Fruit fly (Drosophila melanogaster) whole organism, prepupa: ENCODE data around the gene CG10336.

Experiments
- CG10669 ChIP-seq: fragments of 200-800 bp; sonication (Bioruptor generic); optimal IDR thresholded peaks from 3 replicates; lab custom pipeline; 2018; ENCODE audit warnings: missing biosample characterization, mild to moderate bottlenecking, missing genetic modification characterization, moderate library complexity
- CG16779 ChIP-seq: fragments of 200-800 bp; sonication (Bioruptor generic); optimal IDR thresholded peaks from 3 replicates; lab custom pipeline; 2017; ENCODE audit warnings: missing biosample characterization, mild to moderate bottlenecking, missing genetic modification characterization
- CG8632 ChIP-seq: fragments of 200-800 bp; sonication (Bioruptor generic); optimal IDR thresholded peaks from 3 replicates; lab custom pipeline; 2016; ENCODE audit warnings: missing biosample characterization, missing genetic modification characterization
- Gug ChIP-seq: fragments of 200-800 bp; sonication (Bioruptor generic); IDR thresholded peaks from 2 replicates; pipeline ENCODE4 v1.3.6; 2022; ENCODE audit warnings: missing biosample characterization, missing genetic modification characterization
- Lpt ChIP-seq: fragments of 200-800 bp; sonication (Bioruptor generic); optimal IDR thresholded peaks from 3 replicates; lab custom pipeline; 2016; ENCODE audit warnings: missing biosample characterization, missing genetic modification characterization
- OdsH ChIP-seq: fragments of 200-800 bp; sonication (Bioruptor generic); optimal IDR thresholded peaks from 3 replicates; lab custom pipeline; 2016; ENCODE audit warnings: missing biosample characterization, missing genetic modification characterization
- Sox102F ChIP-seq: fragments of 200-800 bp; sonication (Bioruptor generic); optimal IDR thresholded peaks from 2 replicates; lab custom pipeline; 2016; ENCODE audit warnings: missing biosample characterization, mild to moderate bottlenecking, missing genetic modification characterization
- cyc ChIP-seq: fragments of 200-800 bp; sonication (Bioruptor generic); optimal IDR thresholded peaks from 3 replicates; lab custom pipeline; 2016; ENCODE audit warnings: missing biosample characterization, missing genetic modification characterization

dm6 chr2L:18735553-18736167, 46.3 kb downstream of the CG10336 start:
- TF ChIP-seq Lpt (GFP tag; lab: Kevin White, UChicago) (no peak), CG10669 (no peak), Sox102F (no peak), CG8632 (GFP tag; lab: Kevin White, UChicago) (no peak), Gug (no peak), OdsH (GFP tag; lab: Kevin White, UChicago) (no peak), cyc (GFP tag; lab: Kevin White, UChicago) (no peak), CG16779 (tag; lab: Kevin White, UChicago) (no peak)
